Fruit fly (Drosophila melanogaster) whole organism, embryonic: ENCODE measurements around the gene ry.

Experiments used
- Ada2b ChIP-seq: fragments of 200-800 bp; sonication (Bioruptor generic); IDR thresholded peaks from 2 replicates; pipeline ENCODE4 v1.3.6; 2022; ENCODE audit warnings: missing biosample characterization, missing genetic modification characterization
- Antp ChIP-seq: fragments of 200-800 bp; sonication (Bioruptor generic); optimal IDR thresholded peaks from 3 replicates; lab custom pipeline; 2016; ENCODE audit warnings: missing biosample characterization, missing genetic modification characterization
- Asciz ChIP-seq: fragments of 200-800 bp; sonication (Bioruptor generic); optimal IDR thresholded peaks from 2 replicates; lab custom pipeline; 2017; ENCODE audit warnings: missing biosample characterization, mild to moderate bottlenecking, missing genetic modification characterization, missing genetic modification reagents
- B-H2 ChIP-seq: fragments of 200-800 bp; sonication (Bioruptor generic); optimal IDR thresholded peaks from 2 replicates; lab custom pipeline; 2018; ENCODE audit warnings: missing biosample characterization, mild to moderate bottlenecking, missing genetic modification characterization
- CG10267 ChIP-seq: fragments of 200-800 bp; sonication (Bioruptor generic); optimal IDR thresholded peaks from 2 replicates; lab custom pipeline; 2018; ENCODE audit warnings: missing biosample characterization, mild to moderate bottlenecking, missing genetic modification characterization, moderate library complexity
- CG10959 ChIP-seq: fragments of 200-800 bp; sonication (Bioruptor generic); IDR thresholded peaks from 2 replicates; pipeline ENCODE4 v1.3.6; 2022; ENCODE audit warnings: missing biosample characterization, missing genetic modification characterization
- CG11560 ChIP-seq: fragments of 200-800 bp; sonication (Bioruptor generic); IDR thresholded peaks from 3 replicates; pipeline ENCODE4 v1.3.6; 2022; ENCODE audit warnings: missing biosample characterization, missing genetic modification characterization
- CG17568 ChIP-seq: fragments of 200-800 bp; sonication (Bioruptor generic); optimal IDR thresholded peaks from 2 replicates; lab custom pipeline; 2018; ENCODE audit warnings: missing biosample characterization, mild to moderate bottlenecking, missing genetic modification characterization, moderate library complexity
- CG1792 ChIP-seq: fragments of 200-800 bp; sonication (Bioruptor generic); optimal IDR thresholded peaks from 2 replicates; lab custom pipeline; 2016; ENCODE audit warnings: missing biosample characterization, missing genetic modification characterization
- CG18011 ChIP-seq: fragments of 200-800 bp; sonication (Bioruptor generic); optimal IDR thresholded peaks from 2 replicates; lab custom pipeline; 2017; ENCODE audit warnings: missing biosample characterization, missing genetic modification characterization, mild to moderate bottlenecking, moderate library complexity, missing genotype
- CG18619 ChIP-seq: fragments of 200-800 bp; sonication (Bioruptor generic); optimal IDR thresholded peaks from 3 replicates; lab custom pipeline; 2017; ENCODE audit warnings: missing biosample characterization, mild to moderate bottlenecking, missing genetic modification characterization
- CG31388 ChIP-seq: fragments of 200-800 bp; sonication (Bioruptor generic); optimal IDR thresholded peaks from 2 replicates; lab custom pipeline; 2016; ENCODE audit warnings: missing biosample characterization, missing genetic modification characterization
- CG31441 ChIP-seq: fragments of 200-800 bp; sonication (Bioruptor generic); IDR thresholded peaks from 2 replicates; pipeline ENCODE4 v1.3.6; 2022; ENCODE audit warnings: missing biosample characterization, missing genetic modification characterization
- CG32772 ChIP-seq: fragments of 200-800 bp; sonication (Bioruptor generic); IDR thresholded peaks from 2 replicates; pipeline ENCODE4 v1.3.6; 2022; ENCODE audit warnings: missing biosample characterization, missing genetic modification characterization
- CG3847 ChIP-seq: fragments of 200-800 bp; sonication (Bioruptor generic); IDR thresholded peaks from 2 replicates; pipeline ENCODE4 v1.3.6; 2022; ENCODE audit warnings: missing biosample characterization, missing genetic modification characterization
- CG4328 ChIP-seq: fragments of 200-800 bp; sonication (Bioruptor generic); optimal IDR thresholded peaks from 3 replicates; lab custom pipeline; 2017; ENCODE audit warnings: missing biosample characterization, missing genetic modification reagents, missing genetic modification characterization
- CG7357 ChIP-seq: fragments of 200-800 bp; sonication (Bioruptor generic); IDR thresholded peaks from 3 replicates; pipeline ENCODE4 v1.3.6; 2022; ENCODE audit warnings: missing biosample characterization, missing genetic modification characterization
- CG8281 ChIP-seq: fragments of 200-800 bp; sonication (Bioruptor generic); optimal IDR thresholded peaks from 2 replicates; lab custom pipeline; 2018; ENCODE audit warnings: missing biosample characterization, mild to moderate bottlenecking, missing genetic modification characterization, moderate library complexity
- CHES-1-like ChIP-seq: fragments of 200-800 bp; sonication (Bioruptor generic); optimal IDR thresholded peaks from 2 replicates; lab custom pipeline; 2016; ENCODE audit warnings: missing biosample characterization, missing genetic modification characterization
- CTCF ChIP-seq: fragments of 200-800 bp; sonication (Bioruptor generic); optimal IDR thresholded peaks from 2 replicates; lab custom pipeline; 2017; ENCODE audit warnings: missing biosample characterization, mild to moderate bottlenecking, missing genetic modification characterization, moderate library complexity
- Dp ChIP-seq: fragments of 200-800 bp; sonication (Bioruptor generic); optimal IDR thresholded peaks from 2 replicates; lab custom pipeline; 2018; ENCODE audit warnings: missing biosample characterization, mild to moderate bottlenecking, missing genetic modification characterization, moderate library complexity
- E2f2 ChIP-seq: fragments of 200-800 bp; sonication (Bioruptor generic); IDR thresholded peaks from 2 replicates; pipeline ENCODE4 v1.3.6; 2022; ENCODE audit warnings: missing biosample characterization, missing genetic modification characterization
- HLH54F ChIP-seq: fragments of 200-800 bp; sonication (Bioruptor generic); optimal IDR thresholded peaks from 3 replicates; lab custom pipeline; 2016; ENCODE audit warnings: missing biosample characterization, missing genetic modification characterization
- Kr ChIP-seq: fragments of 200-800 bp; sonication (Bioruptor generic); optimal IDR thresholded peaks from 2 replicates; lab custom pipeline; 2017; ENCODE audit warnings: missing biosample characterization, mild to moderate bottlenecking, missing genetic modification characterization
- Mes4 ChIP-seq: fragments of 200-800 bp; sonication (Bioruptor generic); optimal IDR thresholded peaks from 2 replicates; lab custom pipeline; 2016; ENCODE audit warnings: missing biosample characterization, missing genetic modification characterization
- Myb ChIP-seq: fragments of 200-800 bp; sonication (Bioruptor generic); optimal IDR thresholded peaks from 2 replicates; lab custom pipeline; 2016; ENCODE audit warnings: missing biosample characterization, missing genetic modification characterization
- Neu2 ChIP-seq: fragments of 200-800 bp; sonication (Bioruptor generic); optimal IDR thresholded peaks from 3 replicates; lab custom pipeline; 2016; ENCODE audit warnings: missing biosample characterization, missing genetic modification characterization, borderline replicate concordance
- NfI ChIP-seq: fragments of 200-800 bp; sonication (Bioruptor generic); optimal IDR thresholded peaks from 3 replicates; lab custom pipeline; 2018; ENCODE audit warnings: missing biosample characterization, mild to moderate bottlenecking, missing genetic modification characterization, moderate library complexity
- Sin3A ChIP-seq: fragments of >200 bp; optimal IDR thresholded peaks from 2 replicates; lab custom pipeline; 2018
- Taf1 ChIP-seq: fragments of 200-800 bp; sonication (Bioruptor generic); IDR thresholded peaks from 2 replicates; pipeline ENCODE4 v1.3.6; 2022; ENCODE audit warnings: missing biosample characterization, missing genetic modification characterization
- cg ChIP-seq: fragments of 200-800 bp; sonication (Bioruptor generic); optimal IDR thresholded peaks from 3 replicates; lab custom pipeline; 2019; ENCODE audit warnings: missing biosample characterization, mild to moderate bottlenecking, missing genetic modification characterization, moderate library complexity
- chif ChIP-seq, 2 experiments: fragments of 200-800 bp; sonication (Bioruptor generic); optimal IDR thresholded peaks; 3 replicates each; lab custom pipeline; 2016; ENCODE audit warnings: missing biosample characterization in 2 of 2, missing genetic modification characterization in 2 of 2
- cwo ChIP-seq: fragments of 200-800 bp; sonication (Bioruptor generic); optimal IDR thresholded peaks from 3 replicates; lab custom pipeline; 2017; ENCODE audit warnings: missing biosample characterization, missing genetic modification characterization, mild to moderate bottlenecking, moderate library complexity, missing genetic modification reagents
- dmrt99B ChIP-seq: fragments of 200-800 bp; sonication (Bioruptor generic); optimal IDR thresholded peaks from 2 replicates; lab custom pipeline; 2018; ENCODE audit warnings: missing biosample characterization, mild to moderate bottlenecking, missing genetic modification characterization, moderate library complexity
- ems ChIP-seq: fragments of 200-800 bp; sonication (Bioruptor generic); optimal IDR thresholded peaks from 3 replicates; lab custom pipeline; 2016; ENCODE audit warnings: missing biosample characterization, missing genetic modification characterization
- en ChIP-seq: fragments of 200-800 bp; sonication (Bioruptor generic); optimal IDR thresholded peaks from 2 replicates; lab custom pipeline; 2016; ENCODE audit warnings: missing biosample characterization, missing genetic modification characterization
- ftz-f1 ChIP-seq: fragments of 200-800 bp; sonication (Bioruptor generic); optimal IDR thresholded peaks from 2 replicates; lab custom pipeline; 2016; ENCODE audit warnings: missing biosample characterization, missing genetic modification characterization
- grn ChIP-seq: fragments of 200-800 bp; sonication (Bioruptor generic); optimal IDR thresholded peaks from 3 replicates; lab custom pipeline; 2017; ENCODE audit warnings: missing biosample characterization, missing genetic modification characterization
- gro ChIP-seq: fragments of 200-800 bp; sonication (Bioruptor generic); optimal IDR thresholded peaks from 2 replicates; lab custom pipeline; 2016; ENCODE audit warnings: missing biosample characterization, missing genetic modification characterization
- gsb ChIP-seq: fragments of 200-800 bp; sonication (Bioruptor generic); IDR thresholded peaks from 2 replicates; pipeline ENCODE4 v1.3.6; 2022; ENCODE audit warnings: missing biosample characterization, missing genetic modification characterization
- hb ChIP-seq: fragments of 200-800 bp; sonication (Bioruptor generic); IDR thresholded peaks from 3 replicates; pipeline ENCODE4 v1.3.6; 2022; ENCODE audit warnings: missing biosample characterization, missing genetic modification characterization; ENCODE audit not compliant: partially characterized antibody
- mirr ChIP-seq: fragments of 200-800 bp; sonication (Bioruptor generic); optimal IDR thresholded peaks from 3 replicates; lab custom pipeline; 2018; ENCODE audit warnings: missing biosample characterization, mild to moderate bottlenecking, missing genetic modification characterization
- nerfin-1 ChIP-seq: fragments of 200-800 bp; sonication (Bioruptor generic); optimal IDR thresholded peaks from 3 replicates; lab custom pipeline; 2019; ENCODE audit warnings: missing biosample characterization, mild to moderate bottlenecking, missing genetic modification characterization, moderate library complexity
- nom ChIP-seq: fragments of 200-800 bp; sonication (Bioruptor generic); optimal IDR thresholded peaks from 2 replicates; lab custom pipeline; 2017; ENCODE audit warnings: missing biosample characterization, missing genetic modification characterization, mild to moderate bottlenecking, moderate library complexity, missing genetic modification reagents
- pzg ChIP-seq: fragments of 200-800 bp; sonication (Bioruptor generic); optimal IDR thresholded peaks from 3 replicates; lab custom pipeline; 2018; ENCODE audit warnings: missing biosample characterization, mild to moderate bottlenecking, missing genetic modification characterization, moderate library complexity
- schlank ChIP-seq: fragments of 200-800 bp; sonication (Bioruptor generic); optimal IDR thresholded peaks from 2 replicates; lab custom pipeline; 2018; ENCODE audit warnings: missing biosample characterization, mild to moderate bottlenecking, missing genetic modification characterization
- scrt ChIP-seq: fragments of 200-800 bp; sonication (Bioruptor generic); optimal IDR thresholded peaks from 2 replicates; lab custom pipeline; 2018; ENCODE audit warnings: missing biosample characterization, mild to moderate bottlenecking, missing genetic modification characterization, moderate library complexity
- tgo ChIP-seq: fragments of 200-800 bp; sonication (Bioruptor generic); IDR thresholded peaks from 3 replicates; pipeline ENCODE4 v1.3.6; 2022; ENCODE audit warnings: missing biosample characterization, missing genetic modification characterization
- toy ChIP-seq: fragments of 200-800 bp; sonication (Bioruptor generic); IDR thresholded peaks from 2 replicates; pipeline ENCODE4 v1.3.6; 2022; ENCODE audit warnings: missing biosample characterization, missing genetic modification characterization
- ttk ChIP-seq: fragments of 200-800 bp; sonication (Bioruptor generic); IDR thresholded peaks from 2 replicates; pipeline ENCODE4 v2.1.2; 2022; ENCODE audit warnings: missing biosample characterization, missing genetic modification characterization
- unpg ChIP-seq: fragments of 200-800 bp; sonication (Bioruptor generic); optimal IDR thresholded peaks from 3 replicates; lab custom pipeline; 2018; ENCODE audit warnings: missing biosample characterization, mild to moderate bottlenecking, missing genetic modification characterization, moderate library complexity
- zen ChIP-seq: fragments of 200-800 bp; sonication (Bioruptor generic); optimal IDR thresholded peaks from 3 replicates; lab custom pipeline; 2018; ENCODE audit warnings: missing biosample characterization, mild to moderate bottlenecking, missing genetic modification characterization, moderate library complexity

Gene ry

DNA sequence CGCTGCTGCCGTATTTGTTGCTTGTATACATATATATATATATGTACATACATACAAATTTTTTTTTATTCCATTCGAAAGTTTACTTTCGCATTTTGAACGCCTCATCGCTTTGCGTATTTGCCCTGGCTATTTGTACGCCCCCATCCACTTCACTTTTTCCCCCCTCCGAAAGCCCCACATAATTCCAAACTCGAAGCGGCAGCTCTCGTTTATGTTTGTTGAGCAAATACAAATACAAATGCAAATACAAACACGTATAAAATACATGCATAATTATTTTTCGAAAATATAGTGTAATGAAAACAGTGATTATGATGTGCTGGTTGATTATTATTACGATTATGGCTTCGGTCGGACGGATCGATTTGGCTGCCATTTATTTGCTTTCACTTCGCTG, 35.7 kb downstream of the ry start (continued):
- TF ChIP-seq CG11560 (tag; lab: Robert Waterston, UW) (0 out of 3 replicates have a peak, but pooled peaks have one; percentile 30), cwo (GFP tag; lab: Kevin White, UChicago) (peak; percentile 77), CG8281 (peak; percentile 77), chif (GFP tag; optimal IDR thresholded peaks at IDR 0.05; lab: Kevin White, UChicago) (peak; percentile 74 to 89), ftz-f1 (GFP tag; lab: Kevin White, UChicago) (no peak), CTCF (GFP tag; lab: Kevin White, UChicago) (peak; percentile 63), tgo (GFP tag; lab: Robert Waterston, UW) (peak; percentile 56; the same call in 2 of the 3 replicates), en (GFP tag; lab: Kevin White, UChicago) (peak; percentile 73), Myb (GFP tag; lab: Kevin White, UChicago) (peak; percentile 26), zen (tag; lab: Kevin White, UChicago) (peak; percentile 72), CG17568 (GFP tag; lab: Kevin White, UChicago) (peak; percentile 91), Ada2b (GFP tag; lab: Robert Waterston, UW) (no peak), Mes4 (GFP tag; lab: Kevin White, UChicago) (peak; percentile 85), CG18619 (GFP tag; lab: Kevin White, UChicago) (peak; percentile 83), CHES-1-like (GFP tag; lab: Kevin White, UChicago) (peak; percentile 60), schlank (tag; lab: Kevin White, UChicago) (peak; percentile 76), Antp (GFP tag; lab: Kevin White, UChicago) (peak; percentile 51), HLH54F (peak; percentile 12), ems (GFP tag; lab: Kevin White, UChicago) (peak; percentile 67), nom (GFP tag; lab: Kevin White, UChicago) (no peak), hb (GFP tag; lab: Robert Waterston, UW) (no peak), grn (GFP tag; lab: Kevin White, UChicago) (peak; percentile 75), CG10267 (tag; lab: Kevin White, UChicago) (peak; percentile 73), CG7357 (GFP tag; lab: Robert Waterston, UW) (0 out of 3 replicates have a peak, but pooled peaks have one; percentile 19), cg (GFP tag; lab: Kevin White, UChicago) (peak; percentile 33), CG31441 (GFP tag; lab: Robert Waterston, UW) (peak; percentile 92), CG31388 (peak; percentile 44), CG3847 (GFP tag; lab: Robert Waterston, UW) (no peak), Asciz (GFP tag; lab: Kevin White, UChicago) (peak; percentile 99), CG10959 (GFP tag; lab: Robert Waterston, UW) (peak; percentile 75), B-H2 (GFP tag; lab: Kevin White, UChicago) (no peak), nerfin-1 (tag; lab: Kevin White, UChicago) (peak; percentile 94), dmrt99B (tag; lab: Kevin White, UChicago) (peak; percentile 89), CG4328 (peak; percentile 70), E2f2 (GFP tag; lab: Robert Waterston, UW) (peak; percentile 42; the same call in 1 of the 2 replicates), gro (GFP tag; lab: Kevin White, UChicago) (no peak), Sin3A (lab: Kevin White, UChicago) (no peak), CG18011 (GFP tag; lab: Kevin White, UChicago) (peak; percentile 45), gsb (GFP tag; lab: Robert Waterston, UW) (peak; percentile 42; the same call in 1 of the 2 replicates), mirr (GFP tag; lab: Kevin White, UChicago) (peak; percentile 90), toy (GFP tag; lab: Robert Waterston, UW) (no peak), NfI (GFP tag; lab: Kevin White, UChicago) (peak; percentile 60), Kr (GFP tag; lab: Kevin White, UChicago) (peak; percentile 97), Taf1 (GFP tag; lab: Robert Waterston, UW) (no peak), CG32772 (GFP tag; lab: Robert Waterston, UW) (no peak), unpg (GFP tag; lab: Kevin White, UChicago) (peak; percentile 93), scrt (peak; percentile 80), CG1792 (GFP tag; lab: Kevin White, UChicago) (peak; percentile 93), ttk (GFP tag; lab: Robert Waterston, UW) (peak; percentile 55; the same call in 1 of the 2 replicates), pzg (GFP tag; lab: Kevin White, UChicago) (no peak), Dp (GFP tag; lab: Kevin White, UChicago) (no peak), Neu2 (no peak)
